Worm (Caenorhabditis elegans) whole organism, late embryonic: ENCODE measurements around the gene C25F9.9.

Experiments used
- K02D7.2 ChIP-seq: sonication (generic microtip); optimal IDR thresholded peaks from 2 replicates; lab custom pipeline; 2017; ENCODE audit warnings: mild to moderate bottlenecking, missing genetic modification characterization, missing compliant biosample characterization
- ceh-14 ChIP-seq: sonication (generic microtip); optimal IDR thresholded peaks from 2 replicates; lab custom pipeline; 2016; ENCODE audit warnings: missing genotype, missing genetic modification characterization, missing compliant biosample characterization
- ceh-19 ChIP-seq: fragments of 200-800 bp; sonication (Bioruptor generic); optimal IDR thresholded peaks from 2 replicates; lab custom pipeline; 2018; ENCODE audit warnings: mild to moderate bottlenecking, missing genetic modification characterization, missing compliant biosample characterization
- ceh-22 ChIP-seq: sonication (generic microtip); optimal IDR thresholded peaks from 2 replicates; lab custom pipeline; 2017; ENCODE audit warnings: missing biosample characterization, missing genetic modification characterization
- ceh-24 ChIP-seq: sonication (generic microtip); optimal IDR thresholded peaks from 2 replicates; lab custom pipeline; 2016; ENCODE audit warnings: mild to moderate bottlenecking, missing genetic modification characterization, missing compliant biosample characterization
- ceh-30 ChIP-seq: fragments of 150-350 bp; optimal IDR thresholded peaks from 2 replicates; lab custom pipeline; 2014; ENCODE audit warnings: missing biosample characterization, missing genetic modification characterization
- ceh-31 ChIP-seq: sonication (generic microtip); optimal IDR thresholded peaks from 2 replicates; lab custom pipeline; 2016; ENCODE audit warnings: missing genetic modification characterization, missing compliant biosample characterization
- ceh-6 ChIP-seq: fragments of 200-800 bp; sonication (Bioruptor generic); optimal IDR thresholded peaks from 2 replicates; lab custom pipeline; 2018; ENCODE audit warnings: mild to moderate bottlenecking, missing genetic modification characterization, missing compliant biosample characterization
- ceh-9 ChIP-seq: sonication (generic microtip); optimal IDR thresholded peaks from 2 replicates; lab custom pipeline; 2016; ENCODE audit warnings: mild to moderate bottlenecking, missing genetic modification characterization, inconsistent platforms, missing compliant biosample characterization
- elt-2 ChIP-seq: sonication (generic microtip); optimal IDR thresholded peaks from 2 replicates; lab custom pipeline; 2016; ENCODE audit warnings: missing genetic modification reagents, missing genetic modification characterization, missing compliant biosample characterization
- elt-4 ChIP-seq: sonication (generic microtip); optimal IDR thresholded peaks from 2 replicates; lab custom pipeline; 2016; ENCODE audit warnings: missing genetic modification characterization, missing compliant biosample characterization
- ets-4 ChIP-seq: sonication (generic microtip); optimal IDR thresholded peaks from 2 replicates; lab custom pipeline; 2016; ENCODE audit warnings: missing genetic modification characterization, missing compliant biosample characterization
- eyg-1 ChIP-seq: sonication (generic microtip); optimal IDR thresholded peaks from 2 replicates; lab custom pipeline; 2016; ENCODE audit warnings: missing genotype, missing genetic modification characterization, missing compliant biosample characterization
- fax-1 ChIP-seq: sonication (generic microtip); optimal IDR thresholded peaks from 2 replicates; lab custom pipeline; 2016; ENCODE audit warnings: missing genotype, missing genetic modification characterization, missing compliant biosample characterization
- fkh-10 ChIP-seq: fragments of 150-350 bp; optimal IDR thresholded peaks from 2 replicates; lab custom pipeline; 2014; ENCODE audit warnings: missing biosample characterization, missing genetic modification reagents, missing genetic modification characterization
- hlh-15 ChIP-seq: sonication (generic microtip); optimal IDR thresholded peaks from 2 replicates; lab custom pipeline; 2016; ENCODE audit warnings: missing genetic modification characterization, missing compliant biosample characterization
- hlh-30 ChIP-seq: sonication (generic microtip); optimal IDR thresholded peaks from 2 replicates; lab custom pipeline; 2017; ENCODE audit warnings: antibody characterized with exemption, missing genetic modification characterization, missing compliant biosample characterization; ENCODE audit not compliant: insufficient read depth
- lim-6 ChIP-seq: sonication (generic microtip); optimal IDR thresholded peaks from 2 replicates; lab custom pipeline; 2016; ENCODE audit warnings: missing genetic modification characterization, missing compliant biosample characterization
- lin-11 ChIP-seq: fragments of 200-800 bp; sonication (Bioruptor generic); optimal IDR thresholded peaks from 2 replicates; lab custom pipeline; 2018; ENCODE audit warnings: mild to moderate bottlenecking, missing genetic modification characterization, missing compliant biosample characterization
- madf-2 ChIP-seq: sonication (generic microtip); optimal IDR thresholded peaks from 2 replicates; lab custom pipeline; 2017; ENCODE audit warnings: missing genetic modification characterization, missing compliant biosample characterization
- nhr-232 ChIP-seq: sonication (generic microtip); optimal IDR thresholded peaks from 2 replicates; lab custom pipeline; 2016; ENCODE audit warnings: missing genetic modification characterization, missing compliant biosample characterization
- pax-1 ChIP-seq: fragments of 150-350 bp; optimal IDR thresholded peaks from 2 replicates; lab custom pipeline; 2014; ENCODE audit warnings: missing biosample characterization, missing genetic modification characterization
- pha-2 ChIP-seq: sonication (generic microtip); optimal IDR thresholded peaks from 2 replicates; lab custom pipeline; 2017; ENCODE audit warnings: mild to moderate bottlenecking, missing genetic modification characterization, missing compliant biosample characterization
- pha-4 ChIP-seq: fragments of 150-350 bp; optimal IDR thresholded peaks from 2 replicates; lab custom pipeline; 2018; ENCODE audit warnings: missing biosample characterization, missing genetic modification reagents, missing genetic modification characterization
- pqm-1 ChIP-seq: sonication (generic microtip); optimal IDR thresholded peaks from 2 replicates; lab custom pipeline; 2016; ENCODE audit warnings: missing genetic modification characterization, missing compliant biosample characterization
- rnt-1 ChIP-seq: sonication (generic microtip); optimal IDR thresholded peaks from 2 replicates; lab custom pipeline; 2016; ENCODE audit warnings: missing genetic modification characterization, missing compliant biosample characterization
- sox-2 ChIP-seq: fragments of 200-800 bp; sonication (Bioruptor generic); IDR thresholded peaks from 2 replicates; pipeline ENCODE4 v1.3.6; 2022; ENCODE audit warnings: missing genetic modification reagents, missing genetic modification characterization, missing compliant biosample characterization
- sox-4 ChIP-seq: sonication (generic microtip); optimal IDR thresholded peaks from 2 replicates; lab custom pipeline; 2017; ENCODE audit warnings: mild to moderate bottlenecking, missing genetic modification characterization, inconsistent platforms, missing compliant biosample characterization
- syd-9 ChIP-seq: sonication (generic microtip); optimal IDR thresholded peaks from 2 replicates; lab custom pipeline; 2016; ENCODE audit warnings: mild to moderate bottlenecking, missing genetic modification characterization, moderate library complexity, missing compliant biosample characterization
- tbx-2 ChIP-seq: sonication (generic microtip); optimal IDR thresholded peaks from 2 replicates; lab custom pipeline; 2016; ENCODE audit warnings: missing genetic modification characterization, missing compliant biosample characterization
- ttx-3 ChIP-seq: sonication (generic microtip); optimal IDR thresholded peaks from 2 replicates; lab custom pipeline; 2016; ENCODE audit warnings: missing genetic modification reagents, missing genetic modification characterization, missing compliant biosample characterization
- unc-42 ChIP-seq: sonication (generic microtip); optimal IDR thresholded peaks from 2 replicates; lab custom pipeline; 2016; ENCODE audit warnings: missing genotype, missing genetic modification characterization, missing compliant biosample characterization
- unc-55 ChIP-seq: sonication (generic microtip); optimal IDR thresholded peaks from 2 replicates; lab custom pipeline; 2017; ENCODE audit warnings: missing biosample characterization, missing genetic modification reagents, missing genetic modification characterization
- zip-5 ChIP-seq: sonication (generic microtip); optimal IDR thresholded peaks from 2 replicates; lab custom pipeline; 2016; ENCODE audit warnings: missing genetic modification characterization, missing compliant biosample characterization
- ztf-16 ChIP-seq: sonication (generic microtip); optimal IDR thresholded peaks from 2 replicates; lab custom pipeline; 2017; ENCODE audit warnings: missing genetic modification characterization, missing compliant biosample characterization

C25F9.9 gene

DNA sequence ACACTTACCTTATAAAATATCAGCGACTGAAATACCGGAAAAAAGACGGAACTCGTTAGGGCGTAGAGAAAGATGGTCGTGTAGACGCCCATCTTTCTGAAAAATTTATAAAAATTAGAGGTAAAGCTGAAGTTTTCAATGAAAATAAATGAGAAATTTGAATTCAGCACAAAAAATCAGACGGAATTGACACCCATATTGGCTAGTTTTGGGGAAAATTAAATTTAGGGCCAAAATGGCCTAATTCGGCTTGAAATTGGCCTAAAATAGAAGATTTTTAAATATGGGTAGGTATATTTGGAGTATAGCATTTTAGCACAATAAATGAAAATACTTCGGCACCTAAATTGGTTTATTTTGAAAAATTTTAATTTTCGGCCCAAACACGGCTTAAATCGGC is 26.4 kb upstream of the C25F9.9 start, which contains the start of gene slcr-46.2:
slcr-46.2 (minus strand) TSS at position 101 of the 400 bp plus-strand sequence.
- TF ChIP-seq ceh-22 (tag; lab: Kevin White, UChicago) (no peak), rnt-1 (no peak), tbx-2 (tag; lab: Kevin White, UChicago) (no peak), fkh-10 (GFP tag; lab: Kevin White, UChicago) (no peak), ceh-19 (no peak), ceh-6 (GFP tag; lab: Kevin White, UChicago) (no peak), hlh-15 (no peak), pqm-1 (no peak), ttx-3 (tag; lab: Kevin White, UChicago) (no peak), madf-2 (no peak)

- TF ChIP-seq unc-55 (GFP tag; lab: Kevin White, UChicago) (no peak), hlh-30 (no peak), pha-2 (peak; percentile 58), fax-1 (no peak), ceh-31 (tag; lab: Kevin White, UChicago) (no peak), ceh-14 (tag; lab: Kevin White, UChicago) (peak; percentile 16)
Measured at ce11 chrV:19391242-19391641, 25.2 kb upstream of the C25F9.9 start.

DNA sequence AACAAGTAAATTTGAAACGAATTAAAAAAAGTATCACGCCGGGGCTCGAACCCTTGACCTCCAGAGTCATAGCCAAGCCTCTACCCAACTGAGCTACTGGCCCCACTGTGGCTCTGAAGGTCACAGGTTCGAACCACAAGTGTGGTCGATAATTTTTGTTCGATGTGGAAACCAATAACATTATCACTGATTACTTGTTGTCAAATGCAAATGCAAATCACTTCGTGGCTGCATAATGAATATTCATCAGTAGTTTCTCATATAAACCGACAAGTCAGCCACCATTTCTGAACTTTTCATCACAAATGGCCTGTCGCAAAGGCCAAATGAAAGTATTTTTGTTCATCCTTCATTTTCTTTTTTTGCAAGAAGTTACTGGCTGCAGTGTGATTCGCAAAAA is 21.7 kb upstream of the C25F9.9 start, which contains the start of gene C25F9.8:
C25F9.8 (plus strand) TSS at position 301 of the 400 bp plus-strand sequence.
- no peak for TF ChIP-seq lin-11 (tag; lab: Kevin White, UChicago)
- no peak for TF ChIP-seq ztf-16 (tag; lab: Kevin White, UChicago)
- TF ChIP-seq ttx-3 (tag; lab: Kevin White, UChicago) = no peak
- TF ChIP-seq ets-4 (tag; lab: Kevin White, UChicago) = no peak

DNA sequence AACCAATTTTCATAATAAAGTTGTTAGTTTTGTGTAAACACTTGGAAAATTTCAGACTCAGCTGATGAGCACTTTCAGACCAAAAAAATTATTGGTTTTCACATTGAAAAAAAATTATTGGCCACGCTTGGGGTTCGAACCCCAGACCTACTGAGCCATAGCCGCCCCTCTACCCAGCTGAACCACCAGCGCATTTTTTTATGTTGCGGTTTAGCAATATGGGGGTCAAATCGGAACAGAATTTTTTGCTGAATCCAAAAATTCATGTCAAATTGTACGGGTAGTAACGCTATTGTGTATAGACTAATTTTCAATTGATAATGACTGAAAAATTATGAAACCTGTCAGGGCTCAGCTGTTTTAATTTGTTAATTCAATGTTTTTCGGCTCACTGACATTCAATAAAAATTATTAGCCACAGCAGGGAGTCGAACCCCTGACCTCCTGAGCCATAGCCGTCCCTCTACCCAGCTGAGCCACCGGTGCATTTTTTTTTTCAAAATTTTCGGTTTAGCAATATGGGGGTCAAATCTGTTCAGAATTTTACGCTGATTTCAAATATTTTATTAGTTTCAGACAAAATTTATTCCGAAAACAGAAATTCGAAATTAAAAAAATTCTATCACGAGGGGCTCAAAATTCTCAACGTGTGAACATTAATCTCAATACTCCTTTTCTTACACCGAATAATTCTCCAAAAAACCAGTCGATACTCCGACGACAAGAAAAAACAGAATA is 19.7 kb upstream of the C25F9.9 start:
- TF ChIP-seq K02D7.2 (tag; lab: Kevin White, UChicago) = no peak
- TF ChIP-seq sox-4 = no peak
- no peak for TF ChIP-seq nhr-232 (tag; lab: Kevin White, UChicago)
- TF ChIP-seq pqm-1 = no peak
- no peak for TF ChIP-seq syd-9 (tag; lab: Kevin White, UChicago)
- TF ChIP-seq pha-4 (tag; lab: Kevin White, UChicago) = no peak
- TF ChIP-seq pax-1 (tag; lab: Kevin White, UChicago) = no peak
- no peak for TF ChIP-seq eyg-1 (tag; lab: Kevin White, UChicago)

DNA sequence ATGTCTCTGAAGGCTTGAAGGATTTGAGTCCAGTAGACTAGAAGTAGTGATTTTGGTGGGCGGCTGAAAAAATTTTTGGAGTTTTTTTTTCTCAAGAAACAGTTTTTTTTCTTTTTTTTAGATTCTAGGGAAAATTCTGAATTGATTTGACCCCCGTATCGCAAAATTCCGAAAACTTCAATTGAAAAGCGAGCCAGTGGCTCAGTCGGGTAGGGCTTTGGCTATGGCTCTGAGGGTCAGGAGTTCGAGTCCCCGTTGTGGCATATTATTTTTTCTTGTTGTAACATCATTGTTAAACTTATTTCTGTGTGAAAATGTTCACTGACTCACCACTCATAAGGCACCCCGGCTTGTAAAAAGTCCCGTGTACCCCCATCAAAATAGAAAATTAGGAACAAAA is 18.0 kb upstream of the C25F9.9 start:
- no peak for TF ChIP-seq ceh-9

DNA sequence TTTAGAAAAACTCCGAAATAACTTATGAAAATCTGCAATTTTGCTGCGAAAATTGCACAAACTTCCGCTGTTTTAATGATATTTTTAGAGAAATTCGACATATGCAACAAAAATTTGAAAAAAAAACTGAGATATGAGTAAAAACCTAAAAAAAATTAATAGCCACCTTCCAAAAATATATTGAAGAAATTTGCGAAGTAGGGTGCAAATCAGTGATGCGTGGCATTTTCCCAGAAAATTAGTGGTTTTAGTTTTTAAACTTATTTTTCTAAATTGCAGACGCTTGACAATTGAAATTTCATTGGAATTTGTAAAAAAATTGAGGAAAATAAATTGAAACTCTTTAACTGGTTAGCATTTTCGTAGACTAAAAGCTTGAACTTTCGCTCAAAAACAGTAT is 17.5 kb upstream of the C25F9.9 start, which contains the start of gene C25F9.13:
C25F9.13 (minus strand) TSS at position 101 of the 400 bp plus-strand sequence.
- no peak for TF ChIP-seq elt-2 (tag; lab: Kevin White, UChicago)
- no peak for TF ChIP-seq sox-2
- no peak for TF ChIP-seq ceh-30 (tag; lab: Kevin White, UChicago)
- no peak for TF ChIP-seq syd-9 (tag; lab: Kevin White, UChicago)
- TF ChIP-seq lim-6 (tag; lab: Kevin White, UChicago) = no peak
- TF ChIP-seq ztf-16 (tag; lab: Kevin White, UChicago) = no peak
- TF ChIP-seq unc-42 (tag; lab: Kevin White, UChicago) = no peak
- no peak for TF ChIP-seq zip-5
- no peak for TF ChIP-seq K02D7.2 (tag; lab: Kevin White, UChicago)
- TF ChIP-seq ceh-9 = no peak
- no peak for TF ChIP-seq ceh-24 (tag; lab: Kevin White, UChicago)
- TF ChIP-seq nhr-232 (tag; lab: Kevin White, UChicago) = no peak
- no peak for TF ChIP-seq elt-4
